Worm (Caenorhabditis elegans) whole organism, L2 larva: ENCODE measurements around the gene C33D9.13.

Source experiments
- C34F6.9 ChIP-seq: fragments of 150-350 bp; optimal IDR thresholded peaks from 2 replicates; lab custom pipeline; 2014; ENCODE audit warnings: missing biosample characterization, missing genetic modification characterization
- F13H6.1 ChIP-seq: sonication (generic microtip); optimal IDR thresholded peaks from 2 replicates; lab custom pipeline; 2016; ENCODE audit warnings: missing genetic modification characterization, missing compliant biosample characterization
- R02D3.7 ChIP-seq: fragments of 150-350 bp; optimal IDR thresholded peaks from 2 replicates; lab custom pipeline; 2014; ENCODE audit warnings: missing biosample characterization, missing genetic modification characterization
- Y55F3AM.14 ChIP-seq: fragments of 200-800 bp; sonication (Bioruptor generic); optimal IDR thresholded peaks from 2 replicates; lab custom pipeline; 2018; ENCODE audit warnings: mild to moderate bottlenecking, missing genetic modification characterization, missing compliant biosample characterization
- ZK546.5 ChIP-seq: sonication (generic microtip); optimal IDR thresholded peaks from 2 replicates; lab custom pipeline; 2017; ENCODE audit warnings: missing biosample characterization, missing genetic modification characterization
- alr-1 ChIP-seq: fragments of 150-350 bp; optimal IDR thresholded peaks from 2 replicates; lab custom pipeline; 2014; ENCODE audit warnings: missing biosample characterization, missing genetic modification characterization
- aly-2 ChIP-seq: fragments of 150-350 bp; optimal IDR thresholded peaks from 2 replicates; lab custom pipeline; 2014; ENCODE audit warnings: missing biosample characterization, missing genetic modification characterization
- ama-1 ChIP-seq: fragments of 150-350 bp; optimal IDR thresholded peaks from 2 replicates; lab custom pipeline; 2018; ENCODE audit warnings: inconsistent platforms
- blmp-1 ChIP-seq: sonication (generic microtip); optimal IDR thresholded peaks from 2 replicates; lab custom pipeline; 2017; ENCODE audit warnings: missing genetic modification characterization, mild to moderate bottlenecking, missing compliant biosample characterization, antibody characterized with exemption, moderate library complexity; ENCODE audit not compliant: insufficient read depth
- ceh-16 ChIP-seq: fragments of 150-350 bp; optimal IDR thresholded peaks from 2 replicates; lab custom pipeline; 2014; ENCODE audit warnings: missing biosample characterization, missing genetic modification characterization
- crh-2 ChIP-seq: sonication (generic microtip); optimal IDR thresholded peaks from 2 replicates; lab custom pipeline; 2017; ENCODE audit warnings: missing biosample characterization, missing genetic modification characterization
- elt-1 ChIP-seq: fragments of 150-350 bp; optimal IDR thresholded peaks from 2 replicates; lab custom pipeline; 2014; ENCODE audit warnings: missing biosample characterization, missing genetic modification characterization
- elt-3 ChIP-seq: sonication (generic microtip); optimal IDR thresholded peaks from 2 replicates; lab custom pipeline; 2017; ENCODE audit warnings: missing biosample characterization, missing genetic modification characterization
- fos-1 ChIP-seq: fragments of 150-350 bp; optimal IDR thresholded peaks from 2 replicates; lab custom pipeline; 2014; ENCODE audit warnings: missing biosample characterization, missing genetic modification characterization
- gmeb-1 ChIP-seq: fragments of 150-350 bp; optimal IDR thresholded peaks from 2 replicates; lab custom pipeline; 2014; ENCODE audit warnings: missing biosample characterization, missing genetic modification characterization
- lin-13 ChIP-seq: fragments of 150-350 bp; optimal IDR thresholded peaks from 2 replicates; lab custom pipeline; 2014; ENCODE audit warnings: missing biosample characterization, missing genetic modification reagents, missing genetic modification characterization
- lin-39 ChIP-seq: fragments of 150-350 bp; optimal IDR thresholded peaks from 2 replicates; lab custom pipeline; 2014; ENCODE audit warnings: missing biosample characterization, missing genetic modification reagents, missing genetic modification characterization
- lsy-2 ChIP-seq, 2 experiments: fragments of 150-350 bp in 1 of 2; sonication (generic microtip) in 1 of 2; optimal IDR thresholded peaks; 2 replicates each; lab custom pipeline; 2014 to 2017; ENCODE audit warnings: missing biosample characterization in 2 of 2, missing genetic modification characterization in 2 of 2
- mab-5 ChIP-seq: fragments of 150-350 bp; optimal IDR thresholded peaks from 2 replicates; lab custom pipeline; 2014; ENCODE audit warnings: missing biosample characterization, missing genetic modification characterization
- mbf-1 ChIP-seq: sonication (generic microtip); optimal IDR thresholded peaks from 2 replicates; lab custom pipeline; 2017; ENCODE audit warnings: missing biosample characterization, missing genetic modification characterization
- mdl-1 ChIP-seq, 2 experiments: fragments of 150-350 bp in 1 of 2; sonication (generic microtip) in 1 of 2; optimal IDR thresholded peaks; 2 replicates each; lab custom pipeline; 2017; ENCODE audit warnings: missing biosample characterization in 2 of 2, missing genetic modification characterization in 2 of 2
- nhr-10 ChIP-seq: sonication (generic microtip); optimal IDR thresholded peaks from 2 replicates; lab custom pipeline; 2017; ENCODE audit warnings: missing biosample characterization, missing genetic modification characterization
- nhr-11 ChIP-seq: fragments of 150-350 bp; optimal IDR thresholded peaks from 2 replicates; lab custom pipeline; 2014; ENCODE audit warnings: missing biosample characterization, missing genetic modification characterization
- nhr-12 ChIP-seq: fragments of 150-350 bp; optimal IDR thresholded peaks from 2 replicates; lab custom pipeline; 2014; ENCODE audit warnings: missing biosample characterization, missing genetic modification characterization
- nhr-129 ChIP-seq: fragments of 150-350 bp; optimal IDR thresholded peaks from 2 replicates; lab custom pipeline; 2014; ENCODE audit warnings: missing biosample characterization, missing genetic modification characterization
- nhr-21 ChIP-seq: fragments of 150-350 bp; optimal IDR thresholded peaks from 2 replicates; lab custom pipeline; 2014; ENCODE audit warnings: missing biosample characterization, missing genetic modification characterization
- nhr-23 ChIP-seq: fragments of 150-350 bp; optimal IDR thresholded peaks from 2 replicates; lab custom pipeline; 2014; ENCODE audit warnings: missing biosample characterization, missing genetic modification reagents, missing genetic modification characterization
- nhr-25 ChIP-seq: fragments of 150-350 bp; sonication (generic microtip); optimal IDR thresholded peaks from 3 replicates; lab custom pipeline; 2014; ENCODE audit warnings: missing biosample characterization, missing genetic modification characterization
- nhr-6 ChIP-seq: fragments of 150-350 bp; optimal IDR thresholded peaks from 2 replicates; lab custom pipeline; 2014; ENCODE audit warnings: missing biosample characterization, missing genetic modification characterization
- nhr-77 ChIP-seq: fragments of 150-350 bp; optimal IDR thresholded peaks from 2 replicates; lab custom pipeline; 2014; ENCODE audit warnings: missing biosample characterization, missing genetic modification characterization
- peb-1 ChIP-seq: fragments of 150-350 bp; optimal IDR thresholded peaks from 2 replicates; lab custom pipeline; 2014; ENCODE audit warnings: missing biosample characterization, missing genetic modification characterization
- sem-4 ChIP-seq: fragments of 150-350 bp; optimal IDR thresholded peaks from 2 replicates; lab custom pipeline; 2014; ENCODE audit warnings: missing biosample characterization, missing genetic modification reagents, missing genetic modification characterization
- skn-1 ChIP-seq: sonication (generic microtip); optimal IDR thresholded peaks from 2 replicates; lab custom pipeline; 2017; ENCODE audit warnings: missing biosample characterization, missing genetic modification characterization
- sma-3 ChIP-seq: sonication (generic microtip); optimal IDR thresholded peaks from 2 replicates; lab custom pipeline; 2016; ENCODE audit warnings: missing genetic modification reagents, missing genetic modification characterization, missing compliant biosample characterization
- sma-9 ChIP-seq, 2 experiments: fragments of 150-350 bp in 1 of 2; sonication (generic microtip) in 1 of 2; optimal IDR thresholded peaks; 2 replicates each; lab custom pipeline; 2014 to 2016; ENCODE audit warnings: missing genetic modification characterization in 2 of 2, mild to moderate bottlenecking in 1 of 2, missing biosample characterization in 1 of 2, missing compliant biosample characterization in 1 of 2, missing genetic modification reagents in 1 of 2, moderate library complexity in 1 of 2
- snpc-4 ChIP-seq: fragments of 150-350 bp; optimal IDR thresholded peaks from 2 replicates; lab custom pipeline; 2014; ENCODE audit warnings: missing biosample characterization, missing genetic modification characterization
- unc-39 ChIP-seq: fragments of 150-350 bp; optimal IDR thresholded peaks from 2 replicates; lab custom pipeline; 2014; ENCODE audit warnings: missing biosample characterization, missing genetic modification characterization
- unc-55 ChIP-seq: fragments of 150-350 bp; sonication (generic microtip); optimal IDR thresholded peaks from 3 replicates; lab custom pipeline; 2014; ENCODE audit warnings: missing biosample characterization, missing genetic modification reagents, missing genetic modification characterization
- unc-62 ChIP-seq: fragments of 150-350 bp; optimal IDR thresholded peaks from 2 replicates; lab custom pipeline; 2014; ENCODE audit warnings: missing biosample characterization, missing genetic modification reagents, missing genetic modification characterization
- zag-1 ChIP-seq: fragments of 150-350 bp; optimal IDR thresholded peaks from 2 replicates; lab custom pipeline; 2014; ENCODE audit warnings: missing biosample characterization, missing genetic modification characterization
- ztf-1 ChIP-seq: fragments of 200-800 bp; sonication (Bioruptor generic); conservative IDR thresholded peaks from 2 replicates; pipeline ENCODE4 v1.3.6; 2022; ENCODE audit warnings: missing genetic modification characterization, missing compliant biosample characterization
- ztf-11 ChIP-seq: sonication (generic microtip); optimal IDR thresholded peaks from 2 replicates; lab custom pipeline; 2017; ENCODE audit warnings: missing biosample characterization, missing genetic modification characterization

Gene C33D9.13

ce11 chrIV:8827500-8827899 is 42.4 kb upstream of the C33D9.13 start, which contains the start of gene T28C6.7:
Gene T28C6.7, plus strand, starts transcription at chrIV:8827800.
- TF ChIP-seq elt-1 (no peak), sma-9 (GFP tag; optimal IDR thresholded peaks at IDR 0.05; lab: Kevin White, UChicago) (no peak), sma-9 (tag; optimal IDR thresholded peaks at IDR 0.05; lab: Kevin White, UChicago) (no peak), snpc-4 (tag; lab: Kevin White, UChicago) (no peak), mdl-1 (tag; optimal IDR thresholded peaks at IDR 0.05; lab: Kevin White, UChicago) (no peak), nhr-11 (no peak), ZK546.5 (no peak), C34F6.9 (tag; lab: Kevin White, UChicago) (no peak), nhr-10 (tag; lab: Kevin White, UChicago) (no peak), nhr-21 (tag; lab: Kevin White, UChicago) (no peak), unc-62 (GFP tag; lab: Kevin White, UChicago) (no peak), mab-5 (tag; lab: Kevin White, UChicago) (no peak), lin-39 (tag; lab: Kevin White, UChicago) (no peak), sma-3 (GFP tag; lab: Kevin White, UChicago) (no peak), fos-1 (tag; lab: Kevin White, UChicago) (no peak)

ce11 chrIV:8826606-8827000 is 41.5 kb upstream of the C33D9.13 start:
- TF ChIP-seq lsy-2 (tag; optimal IDR thresholded peaks at IDR 0.05; lab: Kevin White, UChicago) (peak in 1 of 2 experiments; percentile 61), fos-1 (tag; lab: Kevin White, UChicago) (peak; percentile 48), mbf-1 (tag; lab: Kevin White, UChicago) (no peak), nhr-23 (tag; lab: Kevin White, UChicago) (no peak), nhr-11 (no peak), nhr-129 (tag; lab: Kevin White, UChicago) (peak; percentile 24), unc-55 (GFP tag; lab: Kevin White, UChicago) (peak; percentile 40), blmp-1 (tag; lab: Kevin White, UChicago) (peak; percentile 57), elt-3 (tag; lab: Kevin White, UChicago) (no peak), nhr-25 (tag; lab: Kevin White, UChicago) (peak; percentile 10), nhr-12 (tag; lab: Kevin White, UChicago) (no peak), sem-4 (tag; lab: Kevin White, UChicago) (peak; percentile 21), sma-9 (GFP tag; optimal IDR thresholded peaks at IDR 0.05; lab: Kevin White, UChicago) (peak; percentile 23), sma-9 (tag; optimal IDR thresholded peaks at IDR 0.05; lab: Kevin White, UChicago) (no peak), ceh-16 (tag; lab: Kevin White, UChicago) (peak; percentile 1)

ce11 chrIV:8825997-8826605 is 41.0 kb upstream of the C33D9.13 start:
- TF ChIP-seq gmeb-1 (tag; lab: Kevin White, UChicago) (no peak), aly-2 (tag; lab: Kevin White, UChicago) (peak; percentile 3), sma-3 (GFP tag; lab: Kevin White, UChicago) (peak; percentile 38), nhr-21 (tag; lab: Kevin White, UChicago) (peak; percentile 30), nhr-6 (tag; lab: Kevin White, UChicago) (no peak), nhr-25 (tag; lab: Kevin White, UChicago) (peak; percentile 38), lin-13 (peak; percentile 58)
- TF ChIP-seq, all 48 proteins: peak for 5

ce11 chrIV:8824145-8824833 is 39.2 kb upstream of the C33D9.13 start, which contains the start of the genes col-117 and col-3:
Gene col-117, minus strand, starts transcription at chrIV:8824195.
Gene col-3, plus strand, starts transcription at chrIV:8824783.
- TF ChIP-seq sem-4 (tag; lab: Kevin White, UChicago) (peak; percentile 39), nhr-21 (tag; lab: Kevin White, UChicago) (no peak), ztf-1 (GFP tag; lab: Robert Waterston, UW) (no peak), R02D3.7 (no peak), alr-1 (no peak), nhr-77 (tag; lab: Kevin White, UChicago) (no peak), crh-2 (tag; lab: Kevin White, UChicago) (peak; percentile 13), unc-55 (GFP tag; lab: Kevin White, UChicago) (no peak), fos-1 (tag; lab: Kevin White, UChicago) (peak; percentile 4), ZK546.5 (no peak), blmp-1 (tag; lab: Kevin White, UChicago) (peak; percentile 11), elt-1 (no peak), peb-1 (no peak), ama-1 (lab: Kevin White, UChicago) (no peak), lin-13 (no peak), gmeb-1 (tag; lab: Kevin White, UChicago) (peak; percentile 13), unc-39 (tag; lab: Kevin White, UChicago) (no peak), ztf-11 (no peak), mab-5 (tag; lab: Kevin White, UChicago) (no peak), C34F6.9 (tag; lab: Kevin White, UChicago) (peak; percentile 12), elt-3 (tag; lab: Kevin White, UChicago) (no peak), Y55F3AM.14 (no peak), nhr-129 (tag; lab: Kevin White, UChicago) (peak; percentile 2), F13H6.1 (no peak), zag-1 (no peak), sma-3 (GFP tag; lab: Kevin White, UChicago) (peak; percentile 54), nhr-12 (tag; lab: Kevin White, UChicago) (no peak), skn-1 (tag; lab: Kevin White, UChicago) (no peak), nhr-23 (tag; lab: Kevin White, UChicago) (no peak)
